Worm (Caenorhabditis elegans) whole organism, young adult: ENCODE data around the gene glb-2.
A peak's percentile ranks its signal among the peaks of the same experiment; 100 is the strongest.

Source experiments
- D2030.7 ChIP-seq: fragments of 200-800 bp; sonication (Bioruptor generic); IDR thresholded peaks from 2 replicates; pipeline ENCODE4 v1.3.6; 2022; ENCODE audit warnings: missing genetic modification reagents, missing genetic modification characterization, missing compliant biosample characterization
- F22D6.2 ChIP-seq: sonication (generic microtip); optimal IDR thresholded peaks from 2 replicates; lab custom pipeline; 2016; ENCODE audit warnings: mild to moderate bottlenecking, missing genetic modification characterization, missing compliant biosample characterization
- F23B12.7 ChIP-seq: sonication (generic microtip); optimal IDR thresholded peaks from 2 replicates; lab custom pipeline; 2017; ENCODE audit warnings: missing genetic modification characterization, mild to moderate bottlenecking, missing compliant biosample characterization, antibody characterized with exemption, moderate library complexity; ENCODE audit not compliant: insufficient read depth
- F49E8.2 ChIP-seq: sonication (generic microtip); optimal IDR thresholded peaks from 3 replicates; lab custom pipeline; 2017; ENCODE audit warnings: missing genetic modification characterization, mild to moderate bottlenecking, missing compliant biosample characterization, antibody characterized with exemption, moderate library complexity; ENCODE audit not compliant: insufficient read depth
- K11D2.4 ChIP-seq: fragments of 200-800 bp; sonication (Bioruptor generic); IDR thresholded peaks from 2 replicates; pipeline ENCODE4 v1.3.6; 2022; ENCODE audit warnings: missing genetic modification reagents, missing genetic modification characterization, missing compliant biosample characterization
- Y53F4B.3 ChIP-seq: fragments of 200-800 bp; sonication (Bioruptor generic); IDR thresholded peaks from 2 replicates; pipeline ENCODE4 v1.3.6; 2022; ENCODE audit warnings: missing genetic modification reagents, missing genetic modification characterization, missing compliant biosample characterization
- aptf-3 ChIP-seq: fragments of 200-800 bp; sonication (Bioruptor generic); IDR thresholded peaks from 2 replicates; pipeline ENCODE4 v1.3.6; 2022; ENCODE audit warnings: missing genetic modification characterization, missing compliant biosample characterization
- attf-3 ChIP-seq: fragments of 200-800 bp; sonication (Bioruptor generic); conservative IDR thresholded peaks from 2 replicates; pipeline ENCODE4 v1.3.6; 2022; ENCODE audit warnings: missing genetic modification reagents, missing genetic modification characterization, missing compliant biosample characterization
- bed-1 ChIP-seq: fragments of 200-800 bp; sonication (Bioruptor generic); IDR thresholded peaks from 2 replicates; pipeline ENCODE4 v1.3.6; 2022; ENCODE audit warnings: missing genetic modification reagents, missing genetic modification characterization, missing compliant biosample characterization
- ceh-91 ChIP-seq: fragments of 200-800 bp; sonication (Bioruptor generic); IDR thresholded peaks from 2 replicates; pipeline ENCODE4 v1.3.6; 2022; ENCODE audit warnings: missing genetic modification reagents, missing genetic modification characterization, missing compliant biosample characterization
- dox-1 ChIP-seq: fragments of 200-800 bp; sonication (Bioruptor generic); IDR thresholded peaks from 2 replicates; pipeline ENCODE4 v1.3.6; 2022; ENCODE audit warnings: missing genetic modification reagents, missing genetic modification characterization, missing compliant biosample characterization
- egl-18 ChIP-seq: fragments of 200-800 bp; sonication (Bioruptor generic); IDR thresholded peaks from 2 replicates; pipeline ENCODE4 v1.3.6; 2022; ENCODE audit warnings: missing genetic modification reagents, missing genetic modification characterization, missing compliant biosample characterization
- egl-44 ChIP-seq: fragments of 200-800 bp; sonication (Bioruptor generic); IDR thresholded peaks from 2 replicates; pipeline ENCODE4 v1.3.6; 2022; ENCODE audit warnings: missing genetic modification reagents, missing genetic modification characterization, missing compliant biosample characterization
- him-1 ChIP-seq: sonication (generic microtip); optimal IDR thresholded peaks from 2 replicates; lab custom pipeline; 2016; ENCODE audit warnings: missing genotype, missing genetic modification reagents, missing genetic modification characterization, missing compliant biosample characterization
- hlh-26 ChIP-seq: fragments of 200-800 bp; sonication (Bioruptor generic); conservative IDR thresholded peaks from 2 replicates; pipeline ENCODE4 v1.3.6; 2022; ENCODE audit warnings: missing genetic modification reagents, missing genetic modification characterization, missing compliant biosample characterization
- hmg-1.2 ChIP-seq: fragments of 200-800 bp; sonication (Bioruptor generic); IDR thresholded peaks from 2 replicates; pipeline ENCODE4 v1.3.6; 2022; ENCODE audit warnings: missing genetic modification reagents, missing genetic modification characterization, missing compliant biosample characterization
- lag-1 ChIP-seq: fragments of 200-800 bp; sonication (Bioruptor generic); IDR thresholded peaks from 2 replicates; pipeline ENCODE4 v1.3.6; 2022; ENCODE audit warnings: missing genetic modification reagents, missing genetic modification characterization, missing compliant biosample characterization
- let-526 ChIP-seq: fragments of 200-800 bp; sonication (Bioruptor generic); IDR thresholded peaks from 2 replicates; pipeline ENCODE4 v1.3.6; 2022; ENCODE audit warnings: missing genetic modification reagents, missing genetic modification characterization, missing compliant biosample characterization
- let-607 ChIP-seq, 2 experiments: fragments of 200-800 bp in 1 of 2; sonication (Bioruptor generic) in 1 of 2; sonication (generic microtip) in 1 of 2; optimal IDR thresholded peaks; 2 replicates each; lab custom pipeline; 2016 to 2018; ENCODE audit warnings: mild to moderate bottlenecking in 2 of 2, missing compliant biosample characterization in 2 of 2, missing genetic modification characterization in 2 of 2, moderate library complexity in 2 of 2, missing genotype in 1 of 2
- lin-54 ChIP-seq: fragments of 200-800 bp; sonication (Bioruptor generic); optimal IDR thresholded peaks from 2 replicates; lab custom pipeline; 2018; ENCODE audit warnings: mild to moderate bottlenecking, missing genetic modification characterization, missing compliant biosample characterization
- lir-1 ChIP-seq: fragments of 200-800 bp; sonication (Bioruptor generic); conservative IDR thresholded peaks from 2 replicates; pipeline ENCODE4 v1.3.6; 2022; ENCODE audit warnings: missing genetic modification reagents, missing genetic modification characterization, missing compliant biosample characterization
- lsl-1 ChIP-seq: fragments of 200-800 bp; sonication (Bioruptor generic); optimal IDR thresholded peaks from 2 replicates; lab custom pipeline; 2018; ENCODE audit warnings: mild to moderate bottlenecking, missing genetic modification characterization, moderate library complexity, missing compliant biosample characterization
- lsy-27 ChIP-seq: sonication (generic microtip); optimal IDR thresholded peaks from 2 replicates; lab custom pipeline; 2017; ENCODE audit warnings: missing genetic modification characterization, mild to moderate bottlenecking, missing compliant biosample characterization, antibody characterized with exemption, missing genotype, borderline replicate concordance; ENCODE audit not compliant: insufficient read depth
- madf-6 ChIP-seq: fragments of 200-800 bp; sonication (Bioruptor generic); IDR thresholded peaks from 2 replicates; pipeline ENCODE4 v1.3.6; 2022; ENCODE audit warnings: missing genetic modification reagents, missing genetic modification characterization, missing compliant biosample characterization
- mes-4 ChIP-seq: sonication (generic microtip); optimal IDR thresholded peaks from 2 replicates; lab custom pipeline; 2016; ENCODE audit warnings: missing genotype, missing genetic modification characterization, missing compliant biosample characterization
- mxl-1 ChIP-seq: sonication (generic microtip); optimal IDR thresholded peaks from 2 replicates; lab custom pipeline; 2016; ENCODE audit warnings: missing genetic modification characterization, missing compliant biosample characterization
- nfya-2 ChIP-seq: fragments of 200-800 bp; sonication (Bioruptor generic); IDR thresholded peaks from 2 replicates; pipeline ENCODE4 v1.3.6; 2022; ENCODE audit warnings: missing genetic modification reagents, missing genetic modification characterization, missing compliant biosample characterization
- nfyb-1 ChIP-seq: fragments of 200-800 bp; sonication (Bioruptor generic); IDR thresholded peaks from 2 replicates; pipeline ENCODE4 v1.3.6; 2022; ENCODE audit warnings: missing genetic modification reagents, missing genetic modification characterization, missing compliant biosample characterization
- nhr-120 ChIP-seq: fragments of 200-800 bp; sonication (Bioruptor generic); IDR thresholded peaks from 2 replicates; pipeline ENCODE4 v1.3.6; 2022; ENCODE audit warnings: missing genetic modification characterization, missing compliant biosample characterization
- nhr-80 ChIP-seq: sonication (generic microtip); optimal IDR thresholded peaks from 2 replicates; lab custom pipeline; 2016; ENCODE audit warnings: missing genetic modification characterization, missing compliant biosample characterization
- rpc-1 ChIP-seq, 2 experiments: fragments of 150-350 bp in 1 of 2; sonication (generic microtip) in 1 of 2; optimal IDR thresholded peaks; 2 replicates each; lab custom pipeline; 2014 to 2018; ENCODE audit warnings: missing biosample characterization in 1 of 2, missing genetic modification characterization in 1 of 2, missing genetic modification reagents in 1 of 2, missing genotype in 1 of 2
- snpc-4 ChIP-seq, 5 experiments: fragments of 150-350 bp in 1 of 5; sonication (generic microtip) in 4 of 5; optimal IDR thresholded peaks; 2 replicates each; lab custom pipeline; 2014 to 2018; ENCODE audit warnings: missing genetic modification characterization in 5 of 5, missing biosample characterization in 3 of 5, antibody characterized with exemption in 2 of 5, mild to moderate bottlenecking in 2 of 5, missing compliant biosample characterization in 2 of 5, missing genotype in 2 of 5, moderate library complexity in 2 of 5, missing genetic modification reagents in 1 of 5
- somi-1 ChIP-seq: fragments of 200-800 bp; sonication (Bioruptor generic); optimal IDR thresholded peaks from 2 replicates; lab custom pipeline; 2018; ENCODE audit warnings: mild to moderate bottlenecking, missing genetic modification characterization, missing compliant biosample characterization
- tbp1 ChIP-seq: fragments of 200-800 bp; sonication (Bioruptor generic); optimal IDR thresholded peaks from 2 replicates; lab custom pipeline; 2018; ENCODE audit warnings: mild to moderate bottlenecking, missing genetic modification characterization, missing compliant biosample characterization
- ztf-18 ChIP-seq: sonication (generic microtip); optimal IDR thresholded peaks from 2 replicates; lab custom pipeline; 2016; ENCODE audit warnings: missing genotype, mild to moderate bottlenecking, missing genetic modification characterization, missing compliant biosample characterization
- ztf-28 ChIP-seq: fragments of 200-800 bp; sonication (Bioruptor generic); IDR thresholded peaks from 2 replicates; pipeline ENCODE4 v1.3.6; 2022; ENCODE audit warnings: missing genetic modification reagents, missing genetic modification characterization, missing compliant biosample characterization

The glb-2 gene

ce11 chrIV:7274969-7275548 is 12.0 kb upstream of the glb-2 start (continued):
- TF ChIP-seq egl-44 (GFP tag; lab: Robert Waterston, UW): no peak
- TF ChIP-seq lsy-27 (tag; lab: Kevin White, UChicago): peak; percentile 8
- peak; percentile 54 for TF ChIP-seq snpc-4 (GFP tag; optimal IDR thresholded peaks at IDR 0.05; lab: Kevin White, UChicago)
- TF ChIP-seq snpc-4 (tag; optimal IDR thresholded peaks at IDR 0.05; lab: Kevin White, UChicago): peak in 2 of 4 experiments; percentile 57 to 74
- no peak for TF ChIP-seq lin-54 (GFP tag; lab: Kevin White, UChicago)
- TF ChIP-seq him-1 (tag; lab: Kevin White, UChicago): peak; percentile 54
- no peak for TF ChIP-seq lsl-1 (GFP tag; lab: Kevin White, UChicago)
- no peak for TF ChIP-seq hlh-26
- TF ChIP-seq tbp1 (GFP tag; lab: Kevin White, UChicago): peak; percentile 91
- TF ChIP-seq mes-4 (tag; lab: Kevin White, UChicago): no peak
- TF ChIP-seq aptf-3 (GFP tag; lab: Robert Waterston, UW): no peak
- TF ChIP-seq ceh-91 (GFP tag; lab: Robert Waterston, UW): no peak
- TF ChIP-seq nhr-120 (GFP tag; lab: Robert Waterston, UW): no peak
- TF ChIP-seq F49E8.2 (tag; lab: Kevin White, UChicago): no peak
- TF ChIP-seq lag-1 (GFP tag; lab: Robert Waterston, UW): no peak
- no peak for TF ChIP-seq dox-1
- peak; percentile 67 for TF ChIP-seq rpc-1 (optimal IDR thresholded peaks at IDR 0.05; lab: Kevin White, UChicago)
- peak; percentile 84 for TF ChIP-seq rpc-1 (tag; optimal IDR thresholded peaks at IDR 0.05; lab: Kevin White, UChicago)
- TF ChIP-seq nfya-2 (GFP tag; lab: Robert Waterston, UW): no peak
- no peak for TF ChIP-seq ztf-18 (tag; lab: Kevin White, UChicago)
- no peak for TF ChIP-seq let-526
- no peak for TF ChIP-seq madf-6 (GFP tag; lab: Robert Waterston, UW)
- TF ChIP-seq D2030.7: 0 out of 2 replicates have a peak, but pooled peaks have one; percentile 32
- no peak for TF ChIP-seq F22D6.2 (tag; lab: Kevin White, UChicago)
- TF ChIP-seq bed-1 (GFP tag; lab: Robert Waterston, UW): no peak
- TF ChIP-seq nfyb-1 (GFP tag; lab: Robert Waterston, UW): no peak
- TF ChIP-seq egl-18 (GFP tag; lab: Robert Waterston, UW): no peak
- no peak for TF ChIP-seq K11D2.4 (GFP tag; lab: Robert Waterston, UW)

- TF ChIP-seq hmg-1.2 (GFP tag; lab: Robert Waterston, UW) (no peak; the same call in 1 of the 2 replicates), F23B12.7 (no peak), attf-3 (no peak), ztf-28 (GFP tag; lab: Robert Waterston, UW) (no peak), lir-1 (no peak), Y53F4B.3 (GFP tag; lab: Robert Waterston, UW) (no peak), mxl-1 (tag; lab: Kevin White, UChicago) (no peak), let-607 (tag; optimal IDR thresholded peaks at IDR 0.05; lab: Kevin White, UChicago) (no peak)
These were observed 2.5 kb downstream of the glb-2 start, which contains the start of gene C06E4.3 for ce11 chrIV:7260587-7260986. C06E4.3 (plus strand) TSS chrIV:7260875.

- TF ChIP-seq hmg-1.2 (GFP tag; lab: Robert Waterston, UW) (peak; percentile 95), nhr-80 (tag; lab: Kevin White, UChicago) (peak; percentile 53), somi-1 (GFP tag; lab: Kevin White, UChicago) (no peak)
- TF ChIP-seq, all 124 proteins: peak for 2
These were observed 4.8 kb downstream of the glb-2 start, which contains the start of gene C06E4.6 for ce11 chrIV:7258253-7258652. C06E4.6 (minus strand) TSS chrIV:7258303.
